Worm (Caenorhabditis elegans) whole organism, L4/young adult: ENCODE measurements around the gene cutl-9.

ENCODE experiments used
- W03F9.2 ChIP-seq: fragments of 150-350 bp; optimal IDR thresholded peaks from 2 replicates; lab custom pipeline; 2014; ENCODE audit warnings: missing biosample characterization, missing genetic modification characterization
- dao-5 ChIP-seq: sonication (generic microtip); optimal IDR thresholded peaks from 2 replicates; lab custom pipeline; 2016; ENCODE audit warnings: missing genotype, missing genetic modification characterization, moderate library complexity, missing compliant biosample characterization
- him-1 ChIP-seq: sonication (generic microtip); optimal IDR thresholded peaks from 2 replicates; lab custom pipeline; 2016; ENCODE audit warnings: missing genotype, missing genetic modification reagents, missing genetic modification characterization, missing compliant biosample characterization

- TF ChIP-seq W03F9.2 (tag; lab: Kevin White, UChicago): no peak
- TF ChIP-seq dao-5: no peak
- TF ChIP-seq him-1 (tag; lab: Kevin White, UChicago): no peak
These were observed 27.8 kb upstream of the cutl-9 start for ce11 chrII:10594312-10594711.
